Fruit fly (Drosophila melanogaster) whole organism, embryonic: ENCODE results near the gene Sgt1.

Experiments
- Ada2b ChIP-seq: fragments of 200-800 bp; sonication (Bioruptor generic); IDR thresholded peaks from 2 replicates; pipeline ENCODE4 v1.3.6; 2022; ENCODE audit warnings: missing biosample characterization, missing genetic modification characterization
- Adf1 ChIP-seq: fragments of 200-800 bp; sonication (Bioruptor generic); IDR thresholded peaks from 2 replicates; pipeline ENCODE4 v1.3.6; 2022; ENCODE audit warnings: missing biosample characterization, missing genetic modification characterization
- Blimp-1 ChIP-seq: fragments of 200-800 bp; sonication (Bioruptor generic); optimal IDR thresholded peaks from 3 replicates; lab custom pipeline; 2018; ENCODE audit warnings: missing biosample characterization, missing genetic modification characterization, mild to moderate bottlenecking, moderate library complexity, missing genetic modification reagents
- CG11696 ChIP-seq: fragments of 200-800 bp; sonication (Bioruptor generic); IDR thresholded peaks from 2 replicates; pipeline ENCODE4 v1.3.6; 2022; ENCODE audit warnings: missing biosample characterization, missing genetic modification characterization
- CG13287 ChIP-seq: fragments of 200-800 bp; sonication (Bioruptor generic); IDR thresholded peaks from 2 replicates; pipeline ENCODE4 v1.3.6; 2022; ENCODE audit warnings: missing biosample characterization, missing genetic modification characterization; ENCODE audit not compliant: partially characterized antibody
- CG15269 ChIP-seq: fragments of 200-800 bp; sonication (Bioruptor generic); optimal IDR thresholded peaks from 2 replicates; lab custom pipeline; 2018; ENCODE audit warnings: missing biosample characterization, mild to moderate bottlenecking, missing genetic modification characterization, moderate library complexity
- CG1603 ChIP-seq: fragments of 200-800 bp; sonication (Bioruptor generic); optimal IDR thresholded peaks from 2 replicates; lab custom pipeline; 2019; ENCODE audit warnings: missing biosample characterization, mild to moderate bottlenecking, missing genetic modification characterization, moderate library complexity
- CG16813 ChIP-seq: fragments of 200-800 bp; sonication (Bioruptor generic); IDR thresholded peaks from 3 replicates; pipeline ENCODE4 v1.3.6; 2022; ENCODE audit warnings: missing biosample characterization, missing genetic modification characterization; ENCODE audit not compliant: partially characterized antibody
- CG17385 ChIP-seq: fragments of 200-800 bp; sonication (Bioruptor generic); optimal IDR thresholded peaks from 3 replicates; lab custom pipeline; 2018; ENCODE audit warnings: missing biosample characterization, mild to moderate bottlenecking, missing genetic modification characterization
- CG1792 ChIP-seq: fragments of 200-800 bp; sonication (Bioruptor generic); optimal IDR thresholded peaks from 2 replicates; lab custom pipeline; 2016; ENCODE audit warnings: missing biosample characterization, missing genetic modification characterization
- CG18764 ChIP-seq: fragments of 200-800 bp; sonication (Bioruptor generic); optimal IDR thresholded peaks from 3 replicates; lab custom pipeline; 2016; ENCODE audit warnings: missing biosample characterization, missing genetic modification characterization
- CG3407 ChIP-seq: fragments of 200-800 bp; sonication (Bioruptor generic); optimal IDR thresholded peaks from 2 replicates; lab custom pipeline; 2018; ENCODE audit warnings: missing biosample characterization, mild to moderate bottlenecking, missing genetic modification characterization
- CG3847 ChIP-seq: fragments of 200-800 bp; sonication (Bioruptor generic); IDR thresholded peaks from 2 replicates; pipeline ENCODE4 v1.3.6; 2022; ENCODE audit warnings: missing biosample characterization, missing genetic modification characterization
- CG4730 ChIP-seq: fragments of 200-800 bp; sonication (Bioruptor generic); IDR thresholded peaks from 2 replicates; pipeline ENCODE4 v1.3.6; 2022; ENCODE audit warnings: missing biosample characterization, missing genetic modification characterization
- CG7745 ChIP-seq: fragments of 200-800 bp; sonication (Bioruptor generic); optimal IDR thresholded peaks from 2 replicates; lab custom pipeline; 2018; ENCODE audit warnings: missing biosample characterization, mild to moderate bottlenecking, missing genetic modification characterization, moderate library complexity
- CG9797 ChIP-seq: fragments of 200-800 bp; sonication (Bioruptor generic); optimal IDR thresholded peaks from 3 replicates; lab custom pipeline; 2018; ENCODE audit warnings: missing biosample characterization, mild to moderate bottlenecking, missing genetic modification characterization
- Dref ChIP-seq: fragments of 200-800 bp; sonication (Bioruptor generic); IDR thresholded peaks from 2 replicates; pipeline ENCODE4 v1.3.6; 2022; ENCODE audit warnings: missing biosample characterization, missing genetic modification characterization
- E2f2 ChIP-seq: fragments of 200-800 bp; sonication (Bioruptor generic); IDR thresholded peaks from 2 replicates; pipeline ENCODE4 v1.3.6; 2022; ENCODE audit warnings: missing biosample characterization, missing genetic modification characterization
- Ets65A ChIP-seq: fragments of 200-800 bp; sonication (Bioruptor generic); peaks from one replicate; lab custom pipeline; 2016; ENCODE audit warnings: missing biosample characterization, missing genetic modification characterization
- Hmr ChIP-seq: fragments of 200-800 bp; sonication (Bioruptor generic); optimal IDR thresholded peaks from 3 replicates; lab custom pipeline; 2017; ENCODE audit warnings: mild to moderate bottlenecking, missing biosample characterization, missing genetic modification reagents, missing genetic modification characterization
- Lpt ChIP-seq: fragments of >200 bp; optimal IDR thresholded peaks from 2 replicates; lab custom pipeline; 2018; ENCODE audit warnings: missing biosample characterization, missing genetic modification characterization
- MBD-R2 ChIP-seq: fragments of 200-800 bp; sonication (Bioruptor generic); IDR thresholded peaks from 2 replicates; pipeline ENCODE4 v1.3.6; 2022; ENCODE audit warnings: missing biosample characterization, missing genetic modification characterization
- MESR4 ChIP-seq: fragments of 200-800 bp; sonication (Bioruptor generic); optimal IDR thresholded peaks from 2 replicates; lab custom pipeline; 2018; ENCODE audit warnings: missing biosample characterization, mild to moderate bottlenecking, missing genetic modification characterization, moderate library complexity
- Mad ChIP-seq: fragments of 200-800 bp; sonication (Bioruptor generic); optimal IDR thresholded peaks from 2 replicates; lab custom pipeline; 2016; ENCODE audit warnings: missing biosample characterization, missing genetic modification characterization
- Med ChIP-seq: fragments of 200-800 bp; sonication (Bioruptor generic); peaks from one replicate; lab custom pipeline; 2016; ENCODE audit warnings: missing biosample characterization, missing genetic modification characterization, mild to moderate bottlenecking, inconsistent platforms, moderate library complexity
- Meics ChIP-seq: fragments of 200-800 bp; sonication (Bioruptor generic); optimal IDR thresholded peaks from 2 replicates; lab custom pipeline; 2017; ENCODE audit warnings: missing biosample characterization, mild to moderate bottlenecking, missing genetic modification characterization
- Nf-YA ChIP-seq: fragments of 200-800 bp; sonication (Bioruptor generic); IDR thresholded peaks from 2 replicates; pipeline ENCODE4 v1.3.6; 2022; ENCODE audit warnings: missing biosample characterization, missing genetic modification characterization
- Oaz ChIP-seq: fragments of 200-800 bp; sonication (Bioruptor generic); IDR thresholded peaks from 2 replicates; pipeline ENCODE4 v1.3.6; 2022; ENCODE audit warnings: missing biosample characterization, missing genetic modification characterization
- Pdp1 ChIP-seq, 2 experiments: fragments of 200-800 bp; sonication (Bioruptor generic); optimal IDR thresholded peaks; 3 replicates each; lab custom pipeline; 2016; ENCODE audit warnings: missing biosample characterization in 2 of 2, missing genetic modification characterization in 2 of 2, mild to moderate bottlenecking in 1 of 2, moderate library complexity in 1 of 2
- Sox102F ChIP-seq: fragments of 200-800 bp; sonication (Bioruptor generic); optimal IDR thresholded peaks from 2 replicates; lab custom pipeline; 2018; ENCODE audit warnings: missing biosample characterization, mild to moderate bottlenecking, missing genetic modification characterization, moderate library complexity
- Sry-δ ChIP-seq: fragments of 200-800 bp; sonication (Bioruptor generic); optimal IDR thresholded peaks from 2 replicates; lab custom pipeline; 2016; ENCODE audit warnings: missing biosample characterization, missing genetic modification characterization
- aop ChIP-seq: fragments of 200-800 bp; sonication (Bioruptor generic); IDR thresholded peaks from 2 replicates; pipeline ENCODE4 v1.3.6; 2022; ENCODE audit warnings: missing biosample characterization, missing genetic modification characterization
- br ChIP-seq: fragments of >200 bp; optimal IDR thresholded peaks from 2 replicates; lab custom pipeline; 2017
- cas ChIP-seq: fragments of 200-800 bp; sonication (Bioruptor generic); IDR thresholded peaks from 2 replicates; pipeline ENCODE4 v1.3.6; 2022; ENCODE audit warnings: missing biosample characterization, missing genetic modification characterization
- chinmo ChIP-seq: fragments of 200-800 bp; sonication (Bioruptor generic); IDR thresholded peaks from 4 replicates; pipeline ENCODE4 v1.3.6; 2022; ENCODE audit warnings: missing biosample characterization, missing genetic modification characterization; ENCODE audit not compliant: partially characterized antibody
- ci ChIP-seq: fragments of 200-800 bp; sonication (Bioruptor generic); IDR thresholded peaks from 3 replicates; pipeline ENCODE4 v1.3.6; 2022; ENCODE audit warnings: missing biosample characterization, missing genetic modification characterization
- eve ChIP-seq, 2 experiments: fragments of >200 bp; optimal IDR thresholded peaks; 2 replicates each; lab custom pipeline; 2017; ENCODE audit warnings: missing biosample characterization in 2 of 2, missing genetic modification characterization in 2 of 2
- fd102C ChIP-seq: fragments of 200-800 bp; sonication (Bioruptor generic); optimal IDR thresholded peaks from 2 replicates; lab custom pipeline; 2018; ENCODE audit warnings: missing biosample characterization, mild to moderate bottlenecking, missing genetic modification characterization, moderate library complexity
- gce ChIP-seq: fragments of 200-800 bp; sonication (Bioruptor generic); IDR thresholded peaks from 3 replicates; pipeline ENCODE4 v1.3.6; 2022; ENCODE audit warnings: missing biosample characterization, missing genetic modification characterization
- gt ChIP-seq: fragments of 200-800 bp; sonication (Bioruptor generic); IDR thresholded peaks from 2 replicates; pipeline ENCODE4 v1.3.6; 2022; ENCODE audit warnings: missing biosample characterization, missing genetic modification characterization
- jing ChIP-seq: fragments of 200-800 bp; sonication (Bioruptor generic); optimal IDR thresholded peaks from 2 replicates; lab custom pipeline; 2018; ENCODE audit warnings: missing biosample characterization, mild to moderate bottlenecking, missing genetic modification characterization
- maf-S ChIP-seq: fragments of 200-800 bp; sonication (Bioruptor generic); optimal IDR thresholded peaks from 2 replicates; lab custom pipeline; 2016; ENCODE audit warnings: missing biosample characterization, missing genetic modification characterization
- oc ChIP-seq: fragments of 200-800 bp; sonication (Bioruptor generic); optimal IDR thresholded peaks from 2 replicates; lab custom pipeline; 2018; ENCODE audit warnings: missing biosample characterization, mild to moderate bottlenecking, missing genetic modification characterization, moderate library complexity
- peb ChIP-seq: fragments of 200-800 bp; sonication (Bioruptor generic); IDR thresholded peaks from 2 replicates; pipeline ENCODE4 v1.3.6; 2022; ENCODE audit warnings: missing biosample characterization, missing genetic modification characterization
- pho ChIP-seq: fragments of 200-800 bp; sonication (Bioruptor generic); optimal IDR thresholded peaks from 2 replicates; lab custom pipeline; 2016; ENCODE audit warnings: missing biosample characterization, missing genetic modification characterization
- phol ChIP-seq: fragments of 200-800 bp; sonication (Bioruptor generic); optimal IDR thresholded peaks from 3 replicates; lab custom pipeline; 2018; ENCODE audit warnings: missing biosample characterization, mild to moderate bottlenecking, missing genetic modification characterization, moderate library complexity
- psq ChIP-seq: fragments of 200-800 bp; sonication (Bioruptor generic); optimal IDR thresholded peaks from 2 replicates; lab custom pipeline; 2017; ENCODE audit warnings: missing biosample characterization, missing genetic modification characterization
- pzg ChIP-seq: fragments of 200-800 bp; sonication (Bioruptor generic); optimal IDR thresholded peaks from 3 replicates; lab custom pipeline; 2018; ENCODE audit warnings: missing biosample characterization, mild to moderate bottlenecking, missing genetic modification characterization, moderate library complexity
- sisA ChIP-seq: fragments of 200-800 bp; sonication (Bioruptor generic); IDR thresholded peaks from 2 replicates; pipeline ENCODE4 v1.3.6; 2022; ENCODE audit warnings: missing biosample characterization, missing genetic modification characterization
- stwl ChIP-seq: fragments of 200-800 bp; sonication (Bioruptor generic); optimal IDR thresholded peaks from 3 replicates; lab custom pipeline; 2018; ENCODE audit warnings: missing biosample characterization, mild to moderate bottlenecking, missing genetic modification characterization, moderate library complexity

Sgt1 gene

DNA sequence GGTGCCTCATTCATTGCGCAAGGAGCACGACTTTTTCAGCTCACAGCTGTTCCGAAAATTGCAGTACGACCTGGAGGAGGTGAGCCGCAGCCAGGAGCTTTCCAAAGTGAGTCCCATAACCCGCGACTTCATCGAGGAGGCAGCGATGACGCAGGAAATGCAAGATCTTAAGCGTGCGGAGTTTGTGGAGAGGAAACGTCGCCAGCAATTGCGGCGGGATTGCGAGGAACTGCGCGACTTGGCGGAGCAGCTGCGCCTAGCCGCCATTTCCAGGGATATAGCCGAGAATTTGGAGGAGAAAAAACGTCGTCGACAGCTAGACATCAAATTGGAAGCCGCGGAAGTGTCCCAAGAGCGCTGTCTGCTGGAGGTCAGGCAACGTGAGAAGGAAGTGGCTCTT is 42.8 kb upstream of the Sgt1 start:
- TF ChIP-seq oc (tag; lab: Kevin White, UChicago) (no peak), Mad (no peak), Meics (GFP tag; lab: Kevin White, UChicago) (no peak), psq (GFP tag; lab: Kevin White, UChicago) (no peak), Sox102F (no peak), MESR4 (peak; percentile 12), Ets65A (peak; percentile 88), Adf1 (GFP tag; lab: Robert Waterston, UW) (no peak), CG3847 (GFP tag; lab: Robert Waterston, UW) (no peak), CG1792 (GFP tag; lab: Kevin White, UChicago) (no peak), Sry-δ (GFP tag; lab: Kevin White, UChicago) (no peak), maf-S (GFP tag; lab: Kevin White, UChicago) (no peak), pho (GFP tag; lab: Kevin White, UChicago) (no peak), Oaz (GFP tag; lab: Robert Waterston, UW) (no peak), gt (GFP tag; lab: Robert Waterston, UW) (no peak), Lpt (GFP tag; lab: Kevin White, UChicago) (no peak), Med (peak; percentile 55), Nf-YA (GFP tag; lab: Robert Waterston, UW) (no peak), aop (GFP tag; lab: Robert Waterston, UW) (no peak), ci (GFP tag; lab: Robert Waterston, UW) (no peak), sisA (GFP tag; lab: Robert Waterston, UW) (no peak), E2f2 (GFP tag; lab: Robert Waterston, UW) (no peak), fd102C (GFP tag; lab: Kevin White, UChicago) (no peak), CG15269 (tag; lab: Kevin White, UChicago) (no peak), gce (no peak), eve (GFP tag; optimal IDR thresholded peaks at IDR 0.05; lab: Kevin White, UChicago) (no peak)

DNA sequence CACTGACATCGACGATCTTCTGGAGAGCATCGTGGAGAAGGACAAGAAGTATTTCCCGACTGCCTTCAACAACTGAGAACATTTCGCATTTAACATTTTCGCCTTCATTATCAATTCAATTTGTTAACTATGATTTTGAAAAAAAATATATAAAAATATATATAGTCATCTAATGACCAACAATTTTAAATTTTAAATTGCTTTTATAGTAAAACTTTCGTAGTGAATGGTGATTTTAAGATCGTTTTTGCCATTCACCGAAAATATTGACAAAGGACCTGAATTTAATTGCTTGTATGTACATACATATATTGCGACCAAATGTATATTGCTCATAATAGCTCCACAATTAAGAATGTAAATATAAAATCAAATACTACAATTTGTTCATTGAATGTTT is 42.2 kb upstream of the Sgt1 start, which contains the start of gene CG7352:
CG7352 (plus strand) TSS at position 301 of the 400 bp plus-strand sequence.
- TF ChIP-seq stwl (tag; lab: Kevin White, UChicago), result peak; percentile 23
- no peak for TF ChIP-seq CG7745 (tag; lab: Kevin White, UChicago)
- TF ChIP-seq cas, result no peak

DNA sequence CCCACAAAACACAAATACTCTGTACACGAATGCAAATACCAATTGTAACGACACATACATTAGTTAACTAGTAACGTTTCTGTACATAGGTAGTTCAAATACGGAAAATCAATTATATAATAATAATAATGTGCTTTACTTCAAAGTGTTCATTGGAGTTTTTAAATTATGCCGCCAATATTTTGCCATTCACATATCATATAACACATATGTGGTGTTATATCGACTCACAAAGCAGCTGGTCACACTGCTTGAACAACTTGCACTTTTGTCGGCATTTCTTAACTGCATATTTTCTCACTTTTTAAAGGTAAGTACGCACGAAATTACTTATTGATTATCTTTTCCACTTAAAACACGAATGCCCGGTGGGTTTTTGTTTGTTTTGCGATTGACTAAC is 39.1 kb upstream of the Sgt1 start, which contains the start of gene DppIII:
DppIII (plus strand) TSS at position 227 of the 400 bp plus-strand sequence.
- TF ChIP-seq Blimp-1 (GFP tag; lab: Kevin White, UChicago), result peak; percentile 78
- peak; percentile 7 for TF ChIP-seq CG9797
- TF ChIP-seq pzg (GFP tag; lab: Kevin White, UChicago), result peak; percentile 55
- TF ChIP-seq Ada2b, result no peak
- TF ChIP-seq CG3407, result no peak
- peak; percentile 41 for TF ChIP-seq MESR4
- peak; percentile 34 for TF ChIP-seq CG17385 (GFP tag; lab: Kevin White, UChicago)
- TF ChIP-seq Dref (GFP tag; lab: Robert Waterston, UW), result peak; percentile 14; the same call in 1 of the 2 replicates
- TF ChIP-seq br (lab: Kevin White, UChicago), result no peak
- peak; percentile 35 for TF ChIP-seq stwl (tag; lab: Kevin White, UChicago)
- peak; percentile 55 for TF ChIP-seq MBD-R2 (GFP tag; lab: Robert Waterston, UW)
- 0 out of 4 replicates have a peak, but pooled peaks have one; percentile 44 for TF ChIP-seq chinmo (GFP tag; lab: Robert Waterston, UW)
- no peak for TF ChIP-seq CG13287 (GFP tag; lab: Robert Waterston, UW)
- TF ChIP-seq CG4730 (GFP tag; lab: Robert Waterston, UW), result no peak
- no peak for TF ChIP-seq jing
- peak in 1 of 2 experiments; percentile 84 for TF ChIP-seq Pdp1 (GFP tag; optimal IDR thresholded peaks at IDR 0.05; lab: Kevin White, UChicago)
- no peak for TF ChIP-seq CG18764 (GFP tag; lab: Kevin White, UChicago)
- 0 out of 3 replicates have a peak, but pooled peaks have one; percentile 25 for TF ChIP-seq CG16813
- peak; percentile 1 for TF ChIP-seq CG1603
- no peak for TF ChIP-seq CG11696 (GFP tag; lab: Robert Waterston, UW)
- TF ChIP-seq phol (tag; lab: Kevin White, UChicago), result peak; percentile 16
- TF ChIP-seq peb (GFP tag; lab: Robert Waterston, UW), result no peak
- no peak for TF ChIP-seq Hmr (GFP tag; lab: Kevin White, UChicago)
